Fruit fly (Drosophila melanogaster) Kc167 (cell line): ENCODE measurements around the gene Dcr-1.

Experiments used
- Myc ChIP-seq: fragments of >200 bp; optimal IDR thresholded peaks from 2 replicates; lab custom pipeline; 2017; ENCODE audit warnings: missing external identifiers
- Sin3A ChIP-seq: fragments of >200 bp; optimal IDR thresholded peaks from 2 replicates; lab custom pipeline; 2018; ENCODE audit warnings: missing external identifiers
- h ChIP-seq: fragments of >200 bp; optimal IDR thresholded peaks from 3 replicates; lab custom pipeline; 2018; ENCODE audit warnings: missing external identifiers
- insv ChIP-seq: fragments of >200 bp; optimal IDR thresholded peaks from 3 replicates; lab custom pipeline; 2018; ENCODE audit warnings: missing external identifiers
- psq ChIP-seq: fragments of >200 bp; optimal IDR thresholded peaks from 2 replicates; lab custom pipeline; 2017; ENCODE audit warnings: missing external identifiers
- ttk ChIP-seq: sonication (Bioruptor generic); optimal IDR thresholded peaks from 2 replicates; lab custom pipeline; 2017; ENCODE audit warnings: missing external identifiers

Gene Dcr-1

dm6 chr3R:22750534-22750947 lies 9.7 kb upstream of the Dcr-1 start, which contains the start of the genes rumi, CG7029 and Usp12-46:
Gene rumi (minus strand): TSS chr3R:22750597.
Gene CG7029 (plus strand): TSS chr3R:22750901.
Gene Usp12-46 (plus strand): TSS chr3R:22750901.
- TF ChIP-seq Myc (lab: Kevin White, UChicago): no peak
- TF ChIP-seq ttk (lab: Kevin White, UChicago): no peak
- no peak for TF ChIP-seq psq (lab: Kevin White, UChicago)
- no peak for TF ChIP-seq h (lab: Kevin White, UChicago)
- no peak for TF ChIP-seq Sin3A (lab: Kevin White, UChicago)
- TF ChIP-seq insv (lab: Kevin White, UChicago): no peak

dm6 chr3R:22750039-22750438 lies 9.1 kb upstream of the Dcr-1 start:
- TF ChIP-seq ttk (lab: Kevin White, UChicago) (no peak), Sin3A (lab: Kevin White, UChicago) (no peak), Myc (lab: Kevin White, UChicago) (no peak), psq (lab: Kevin White, UChicago) (no peak), insv (lab: Kevin White, UChicago) (no peak), h (lab: Kevin White, UChicago) (no peak)

dm6 chr3R:22748956-22749355 lies 8.1 kb upstream of the Dcr-1 start, which contains the start of gene CG31139:
Gene CG31139 (minus strand): TSS chr3R:22749056.
- TF ChIP-seq insv (lab: Kevin White, UChicago) (no peak), Sin3A (lab: Kevin White, UChicago) (no peak), ttk (lab: Kevin White, UChicago) (no peak), psq (lab: Kevin White, UChicago) (no peak), Myc (lab: Kevin White, UChicago) (no peak), h (lab: Kevin White, UChicago) (no peak)

dm6 chr3R:22747423-22748090 lies 6.7 kb upstream of the Dcr-1 start, which contains the start of gene CG17141:
Gene CG17141 (minus strand): TSS chr3R:22747599.
- no peak for TF ChIP-seq ttk (lab: Kevin White, UChicago)
- no peak for TF ChIP-seq psq (lab: Kevin White, UChicago)
- no peak for TF ChIP-seq Sin3A (lab: Kevin White, UChicago)
- TF ChIP-seq h (lab: Kevin White, UChicago): no peak
- TF ChIP-seq insv (lab: Kevin White, UChicago): no peak
- TF ChIP-seq Myc (lab: Kevin White, UChicago): no peak

- TF ChIP-seq psq (lab: Kevin White, UChicago) (no peak), insv (lab: Kevin White, UChicago) (no peak), Sin3A (lab: Kevin White, UChicago) (no peak), ttk (lab: Kevin White, UChicago) (no peak), Myc (lab: Kevin White, UChicago) (no peak), h (lab: Kevin White, UChicago) (no peak)
Observed at dm6 chr3R:22745432-22745831, 4.5 kb upstream of the Dcr-1 start, which contains the start of the genes vret and HP1c. Gene vret (minus strand): TSS chr3R:22745581. Gene HP1c (plus strand): TSS chr3R:22745620.

dm6 chr3R:22733751-22734150 lies 7.1 kb downstream of the Dcr-1 start, which contains the start of gene Takl2:
Gene Takl2 (minus strand): TSS chr3R:22733851.
- TF ChIP-seq h (lab: Kevin White, UChicago): no peak
- no peak for TF ChIP-seq insv (lab: Kevin White, UChicago)
- TF ChIP-seq ttk (lab: Kevin White, UChicago): no peak
- no peak for TF ChIP-seq psq (lab: Kevin White, UChicago)
- TF ChIP-seq Sin3A (lab: Kevin White, UChicago): no peak
- no peak for TF ChIP-seq Myc (lab: Kevin White, UChicago)

dm6 chr3R:22732995-22733394 lies 7.9 kb downstream of the Dcr-1 start:
- TF ChIP-seq Sin3A (lab: Kevin White, UChicago) (no peak), insv (lab: Kevin White, UChicago) (no peak), psq (lab: Kevin White, UChicago) (no peak), ttk (lab: Kevin White, UChicago) (no peak), h (lab: Kevin White, UChicago) (no peak)

dm6 chr3R:22727857-22728256 lies 13.0 kb downstream of the Dcr-1 start:
- TF ChIP-seq ttk (lab: Kevin White, UChicago) (no peak), Sin3A (lab: Kevin White, UChicago) (no peak), psq (lab: Kevin White, UChicago) (no peak), Myc (lab: Kevin White, UChicago) (no peak), insv (lab: Kevin White, UChicago) (no peak), h (lab: Kevin White, UChicago) (no peak)

dm6 chr3R:22727456-22727833 lies 13.4 kb downstream of the Dcr-1 start:
- no peak for TF ChIP-seq insv (lab: Kevin White, UChicago)
- no peak for TF ChIP-seq Sin3A (lab: Kevin White, UChicago)
- TF ChIP-seq Myc (lab: Kevin White, UChicago): no peak
- no peak for TF ChIP-seq ttk (lab: Kevin White, UChicago)
- TF ChIP-seq h (lab: Kevin White, UChicago): no peak
- no peak for TF ChIP-seq psq (lab: Kevin White, UChicago)

dm6 chr3R:22726771-22727455 lies 14.0 kb downstream of the Dcr-1 start, which contains the start of gene CG45049:
Gene CG45049 (plus strand): TSS chr3R:22726967.
- no peak for TF ChIP-seq psq (lab: Kevin White, UChicago)
- TF ChIP-seq ttk (lab: Kevin White, UChicago): no peak
- no peak for TF ChIP-seq Sin3A (lab: Kevin White, UChicago)
- TF ChIP-seq insv (lab: Kevin White, UChicago): no peak
- no peak for TF ChIP-seq h (lab: Kevin White, UChicago)
- no peak for TF ChIP-seq Myc (lab: Kevin White, UChicago)
